Worm (Caenorhabditis elegans) whole organism, L1 larva: ENCODE data around the gene C16C8.25.

ENCODE experiments used
- F16B12.6 ChIP-seq: fragments of 150-350 bp; optimal IDR thresholded peaks from 2 replicates; lab custom pipeline; 2014; ENCODE audit warnings: missing biosample characterization, missing genetic modification characterization
- Y116A8C.19 ChIP-seq: sonication (generic microtip); optimal IDR thresholded peaks from 2 replicates; lab custom pipeline; 2016; ENCODE audit warnings: missing compliant biosample characterization, missing genetic modification characterization, borderline replicate concordance
- aha-1 ChIP-seq: fragments of 150-350 bp; optimal IDR thresholded peaks from 2 replicates; lab custom pipeline; 2014; ENCODE audit warnings: missing biosample characterization, missing genetic modification characterization
- alr-1 ChIP-seq: fragments of 200-800 bp; sonication (Bioruptor generic); optimal IDR thresholded peaks from 2 replicates; lab custom pipeline; 2018; ENCODE audit warnings: borderline replicate concordance, mild to moderate bottlenecking, missing genetic modification characterization, missing compliant biosample characterization
- blmp-1 ChIP-seq: fragments of 150-350 bp; optimal IDR thresholded peaks from 2 replicates; lab custom pipeline; 2014; ENCODE audit warnings: missing biosample characterization, missing genetic modification characterization
- ceh-63 ChIP-seq: fragments of 200-800 bp; sonication (Bioruptor generic); optimal IDR thresholded peaks from 2 replicates; lab custom pipeline; 2018; ENCODE audit warnings: mild to moderate bottlenecking, missing genetic modification characterization, missing compliant biosample characterization
- ceh-82 ChIP-seq, 3 experiments: fragments of 150-350 bp in 1 of 3; sonication (generic microtip) in 2 of 3; optimal IDR thresholded peaks; 2 replicates each; lab custom pipeline; 2014 to 2017; ENCODE audit warnings: missing biosample characterization in 3 of 3, missing genetic modification characterization in 3 of 3
- ces-1 ChIP-seq: fragments of 150-350 bp; optimal IDR thresholded peaks from 2 replicates; lab custom pipeline; 2014; ENCODE audit warnings: missing biosample characterization, missing genetic modification reagents, missing genetic modification characterization
- dpl-1 ChIP-seq, 3 experiments: fragments of 150-350 bp in 2 of 3; sonication (generic microtip) in 1 of 3; optimal IDR thresholded peaks; 2 replicates each; lab custom pipeline; 2014 to 2017; ENCODE audit warnings: missing biosample characterization in 3 of 3, missing genetic modification characterization in 3 of 3, missing genetic modification reagents in 3 of 3
- efl-1 ChIP-seq, 4 experiments: fragments of 150-350 bp; optimal IDR thresholded peaks in 3 of 4; peaks in 1 of 4; 1 replicate in 1 of 4; 2 replicates in 3 of 4; lab custom pipeline; 2014; ENCODE audit warnings: missing biosample characterization in 2 of 4, missing genetic modification characterization in 2 of 4, missing genetic modification reagents in 2 of 4
- egl-27 ChIP-seq, 2 experiments: fragments of 150-350 bp in 1 of 2; sonication (generic microtip); optimal IDR thresholded peaks; 3 replicates each; lab custom pipeline; 2017 to 2018; ENCODE audit warnings: missing biosample characterization in 2 of 2, missing genetic modification characterization in 2 of 2, missing genetic modification reagents in 2 of 2
- fkh-10 ChIP-seq: sonication (generic microtip); optimal IDR thresholded peaks from 2 replicates; lab custom pipeline; 2017; ENCODE audit warnings: missing biosample characterization, missing genetic modification reagents, missing genetic modification characterization
- fkh-8 ChIP-seq: sonication (generic microtip); optimal IDR thresholded peaks from 2 replicates; lab custom pipeline; 2016; ENCODE audit warnings: mild to moderate bottlenecking, missing genetic modification characterization, missing compliant biosample characterization
- hpl-2 ChIP-seq: fragments of 150-350 bp; optimal IDR thresholded peaks from 2 replicates; lab custom pipeline; 2014; ENCODE audit warnings: missing biosample characterization, missing genetic modification reagents, missing genetic modification characterization
- irx-1 ChIP-seq: sonication (generic microtip); optimal IDR thresholded peaks from 2 replicates; lab custom pipeline; 2016; ENCODE audit warnings: missing genetic modification characterization, missing compliant biosample characterization
- isw-1 ChIP-seq: fragments of 200-800 bp; sonication (Bioruptor generic); IDR thresholded peaks from 2 replicates; pipeline ENCODE4 v1.3.6; 2022; ENCODE audit warnings: missing genetic modification characterization, missing compliant biosample characterization
- jun-1 ChIP-seq: fragments of 150-350 bp; optimal IDR thresholded peaks from 2 replicates; lab custom pipeline; 2014; ENCODE audit warnings: missing biosample characterization, missing genetic modification reagents, missing genetic modification characterization
- lin-14 ChIP-seq: fragments of 200-800 bp; sonication (Bioruptor generic); optimal IDR thresholded peaks from 2 replicates; lab custom pipeline; 2018; ENCODE audit warnings: mild to moderate bottlenecking, missing genetic modification characterization, moderate library complexity, missing compliant biosample characterization
- lin-15B ChIP-seq: fragments of 150-350 bp; sonication (generic microtip); optimal IDR thresholded peaks from 3 replicates; lab custom pipeline; 2014; ENCODE audit warnings: missing biosample characterization, missing genetic modification characterization
- lin-35 ChIP-seq, 2 experiments: fragments of 150-350 bp; optimal IDR thresholded peaks; 2 replicates each; lab custom pipeline; 2014; ENCODE audit warnings: missing biosample characterization in 2 of 2, missing genetic modification characterization in 2 of 2, missing genetic modification reagents in 2 of 2
- lsy-2 ChIP-seq, 2 experiments: fragments of 150-350 bp; optimal IDR thresholded peaks; 2 replicates each; lab custom pipeline; 2014; ENCODE audit warnings: missing biosample characterization in 2 of 2, missing genetic modification characterization in 2 of 2
- mab-9 ChIP-seq: fragments of 200-800 bp; sonication (Bioruptor generic); IDR thresholded peaks from 2 replicates; pipeline ENCODE4 v1.3.6; 2022; ENCODE audit warnings: missing genetic modification reagents, missing genetic modification characterization, missing compliant biosample characterization
- mep-1 ChIP-seq: fragments of 150-350 bp; optimal IDR thresholded peaks from 2 replicates; lab custom pipeline; 2014; ENCODE audit warnings: missing biosample characterization, missing genetic modification characterization
- nhr-11 ChIP-seq: fragments of 150-350 bp; optimal IDR thresholded peaks from 2 replicates; lab custom pipeline; 2014; ENCODE audit warnings: missing biosample characterization, missing genetic modification characterization
- nhr-12 ChIP-seq: sonication (generic microtip); optimal IDR thresholded peaks from 2 replicates; lab custom pipeline; 2017; ENCODE audit warnings: missing biosample characterization, missing genetic modification characterization
- nhr-20 ChIP-seq: sonication (generic microtip); optimal IDR thresholded peaks from 2 replicates; lab custom pipeline; 2016; ENCODE audit warnings: mild to moderate bottlenecking, missing genetic modification characterization, missing compliant biosample characterization
- nhr-237 ChIP-seq: fragments of 150-350 bp; optimal IDR thresholded peaks from 2 replicates; lab custom pipeline; 2014; ENCODE audit warnings: missing biosample characterization, missing genetic modification characterization
- nhr-47 ChIP-seq: sonication (generic microtip); optimal IDR thresholded peaks from 2 replicates; lab custom pipeline; 2016; ENCODE audit warnings: mild to moderate bottlenecking, missing genetic modification characterization, moderate library complexity, missing compliant biosample characterization
- nhr-71 ChIP-seq: sonication (generic microtip); optimal IDR thresholded peaks from 2 replicates; lab custom pipeline; 2016; ENCODE audit warnings: mild to moderate bottlenecking, missing genetic modification characterization, moderate library complexity, missing compliant biosample characterization
- nhr-76 ChIP-seq: sonication (generic microtip); optimal IDR thresholded peaks from 2 replicates; lab custom pipeline; 2017; ENCODE audit warnings: missing biosample characterization, missing genetic modification characterization
- pax-3 ChIP-seq: fragments of 200-800 bp; sonication (Bioruptor generic); optimal IDR thresholded peaks from 2 replicates; lab custom pipeline; 2018; ENCODE audit warnings: mild to moderate bottlenecking, missing genetic modification characterization, moderate library complexity, missing compliant biosample characterization
- skn-1 ChIP-seq: fragments of 150-350 bp; optimal IDR thresholded peaks from 2 replicates; lab custom pipeline; 2014; ENCODE audit warnings: missing biosample characterization, missing genetic modification characterization
- snu-23 ChIP-seq: sonication (generic microtip); optimal IDR thresholded peaks from 2 replicates; lab custom pipeline; 2016; ENCODE audit warnings: missing genetic modification characterization, missing compliant biosample characterization
- swsn-7 ChIP-seq: sonication (generic microtip); optimal IDR thresholded peaks from 2 replicates; lab custom pipeline; 2016; ENCODE audit warnings: missing genetic modification characterization, missing compliant biosample characterization
- tbx-2 ChIP-seq: sonication (generic microtip); optimal IDR thresholded peaks from 2 replicates; lab custom pipeline; 2016; ENCODE audit warnings: missing genetic modification characterization, missing compliant biosample characterization
- unc-130 ChIP-seq: fragments of 150-350 bp; optimal IDR thresholded peaks from 2 replicates; lab custom pipeline; 2017; ENCODE audit warnings: missing biosample characterization, missing genetic modification characterization, inconsistent platforms
- unc-86 ChIP-seq: sonication (generic microtip); optimal IDR thresholded peaks from 2 replicates; lab custom pipeline; 2016; ENCODE audit warnings: missing genetic modification characterization, missing compliant biosample characterization
- vab-15 ChIP-seq: sonication (generic microtip); optimal IDR thresholded peaks from 2 replicates; lab custom pipeline; 2017; ENCODE audit warnings: missing genotype, mild to moderate bottlenecking, missing genetic modification characterization, missing compliant biosample characterization
- ztf-4 ChIP-seq: fragments of 150-350 bp; optimal IDR thresholded peaks from 2 replicates; lab custom pipeline; 2014; ENCODE audit warnings: missing biosample characterization, missing genetic modification characterization

C16C8.25 gene

DNA sequence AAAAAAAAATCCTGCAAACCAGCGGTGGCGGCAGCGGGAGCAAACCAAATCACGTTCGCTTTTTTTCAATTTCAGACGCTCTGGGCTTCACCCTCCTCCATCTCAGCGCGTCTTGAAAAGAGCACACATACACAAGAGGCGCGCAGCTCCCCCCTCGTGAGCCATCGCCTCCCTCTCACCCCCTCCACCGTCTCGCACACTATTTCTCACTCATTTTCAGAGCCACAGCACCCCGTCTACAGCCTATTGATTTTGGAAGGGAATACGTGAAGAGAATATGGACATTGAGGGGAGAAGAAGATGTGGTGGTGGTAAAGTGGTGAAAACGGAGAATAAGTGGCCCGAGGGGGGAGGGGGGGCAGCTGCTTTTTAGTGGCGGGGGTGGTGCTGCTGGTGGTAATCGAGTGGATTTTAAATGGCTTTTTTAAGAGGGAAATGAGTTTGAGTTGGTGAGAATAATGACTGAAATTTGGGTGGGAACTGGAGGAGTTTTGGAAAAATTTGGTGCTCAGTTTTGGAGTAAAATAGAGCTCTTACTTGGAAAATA, 20.8 kb upstream of the C16C8.25 start:
- peak; percentile 49 for TF ChIP-seq ces-1 (GFP tag; lab: Kevin White, UChicago)
- TF ChIP-seq lsy-2 (tag; optimal IDR thresholded peaks at IDR 0.05; lab: Kevin White, UChicago) = peak in 1 of 2 experiments; percentile 39
- no peak for TF ChIP-seq jun-1 (tag; lab: Kevin White, UChicago)
- no peak for TF ChIP-seq mab-9 (GFP tag; lab: Robert Waterston, UW)
- TF ChIP-seq ztf-4 (tag; lab: Kevin White, UChicago) = no peak
- TF ChIP-seq nhr-12 (tag; lab: Kevin White, UChicago) = no peak
- TF ChIP-seq snu-23 = no peak
- no peak for TF ChIP-seq lin-15B (tag; lab: Kevin White, UChicago)
- TF ChIP-seq nhr-71 (tag; lab: Kevin White, UChicago) = peak; percentile 16
- no peak for TF ChIP-seq egl-27 (tag; optimal IDR thresholded peaks at IDR 0.05; lab: Kevin White, UChicago)
- TF ChIP-seq lin-35 (GFP tag; optimal IDR thresholded peaks at IDR 0.05; lab: Kevin White, UChicago) = peak in 1 of 2 experiments; percentile 9
- peak; percentile 32 for TF ChIP-seq unc-86
- TF ChIP-seq F16B12.6 (tag; lab: Kevin White, UChicago) = no peak
- TF ChIP-seq mep-1 (tag; lab: Kevin White, UChicago) = peak; percentile 17
- TF ChIP-seq nhr-11 (tag; lab: Kevin White, UChicago) = no peak
- no peak for TF ChIP-seq irx-1 (tag; lab: Kevin White, UChicago)
- no peak for TF ChIP-seq pax-3
- TF ChIP-seq skn-1 = no peak
- TF ChIP-seq nhr-47 (tag; lab: Kevin White, UChicago) = peak; percentile 48
- TF ChIP-seq tbx-2 (tag; lab: Kevin White, UChicago) = no peak
- TF ChIP-seq dpl-1 (GFP tag; optimal IDR thresholded peaks at IDR 0.05; lab: Kevin White, UChicago) = peak in 1 of 3 experiments; percentile 26
- TF ChIP-seq fkh-8 (tag; lab: Kevin White, UChicago) = peak; percentile 62
- TF ChIP-seq nhr-237 (tag; lab: Kevin White, UChicago) = no peak
- no peak for TF ChIP-seq alr-1 (tag; lab: Kevin White, UChicago)
- TF ChIP-seq ceh-63 = no peak
- TF ChIP-seq lin-14 (GFP tag; lab: Kevin White, UChicago) = peak; percentile 88
- TF ChIP-seq nhr-20 = no peak
- no peak for TF ChIP-seq vab-15 (tag; lab: Kevin White, UChicago)
- TF ChIP-seq nhr-76 (tag; lab: Kevin White, UChicago) = no peak
- no peak for TF ChIP-seq Y116A8C.19 (tag; lab: Kevin White, UChicago)
- TF ChIP-seq fkh-10 (GFP tag; lab: Kevin White, UChicago) = peak; percentile 48
- peak; percentile 47 for TF ChIP-seq isw-1 (GFP tag; lab: Robert Waterston, UW)
- peak; percentile 17 to 38 for TF ChIP-seq efl-1 (optimal IDR thresholded peaks at IDR 0.05; lab: Kevin White, UChicago)
- TF ChIP-seq efl-1 (GFP tag; optimal IDR thresholded peaks at IDR 0.05 in 1 of 2; lab: Kevin White, UChicago) = no peak
- TF ChIP-seq ceh-82 (tag; optimal IDR thresholded peaks at IDR 0.05; lab: Kevin White, UChicago) = peak in 1 of 3 experiments; percentile 46
- peak; percentile 25 for TF ChIP-seq swsn-7 (tag; lab: Kevin White, UChicago)

DNA sequence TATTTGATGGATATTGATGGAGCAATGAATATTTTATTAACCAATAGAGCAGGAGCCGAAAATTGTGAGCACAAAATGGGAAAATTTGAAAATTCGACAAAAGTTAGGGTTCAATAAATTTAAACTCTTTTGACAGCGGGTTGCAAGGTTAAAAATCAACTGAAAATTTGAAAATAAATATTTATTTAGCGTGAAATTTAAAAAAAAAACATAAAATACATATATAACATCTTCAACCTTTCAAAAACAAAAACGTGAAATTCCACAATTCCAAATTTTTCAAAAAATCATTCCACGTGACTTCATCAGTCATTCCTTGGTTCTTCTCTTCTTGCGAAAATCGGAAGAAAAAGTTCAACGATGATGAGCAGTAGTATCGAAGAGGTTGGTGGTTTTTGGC, 19.6 kb upstream of the C16C8.25 start, which contains the start of gene C16C8.18:
C16C8.18 (plus strand) TSS at position 301 of the 400 bp plus-strand sequence.
- TF ChIP-seq efl-1 (optimal IDR thresholded peaks at IDR 0.05; lab: Kevin White, UChicago) = no peak
- TF ChIP-seq efl-1 (GFP tag; optimal IDR thresholded peaks at IDR 0.05 in 1 of 2; lab: Kevin White, UChicago) = no peak
- TF ChIP-seq fkh-8 (tag; lab: Kevin White, UChicago) = no peak
- TF ChIP-seq aha-1 = no peak
- no peak for TF ChIP-seq swsn-7 (tag; lab: Kevin White, UChicago)
- no peak for TF ChIP-seq blmp-1 (tag; lab: Kevin White, UChicago)
- no peak for TF ChIP-seq nhr-76 (tag; lab: Kevin White, UChicago)
- no peak for TF ChIP-seq jun-1 (tag; lab: Kevin White, UChicago)
- no peak for TF ChIP-seq F16B12.6 (tag; lab: Kevin White, UChicago)
- no peak for TF ChIP-seq Y116A8C.19 (tag; lab: Kevin White, UChicago)
- TF ChIP-seq unc-130 = no peak
- TF ChIP-seq hpl-2 (GFP tag; lab: Kevin White, UChicago) = no peak
- TF ChIP-seq snu-23 = no peak
